Worm (Caenorhabditis elegans) whole organism, L4 larva: ENCODE data around the gene Y6G8.2.

Source experiments
- lin-38 ChIP-seq: fragments of 200-800 bp; sonication (Bioruptor generic); IDR thresholded peaks from 2 replicates; pipeline ENCODE4 v1.3.6; 2022; ENCODE audit warnings: missing genetic modification reagents, missing genetic modification characterization, missing compliant biosample characterization

Gene Y6G8.2

DNA sequence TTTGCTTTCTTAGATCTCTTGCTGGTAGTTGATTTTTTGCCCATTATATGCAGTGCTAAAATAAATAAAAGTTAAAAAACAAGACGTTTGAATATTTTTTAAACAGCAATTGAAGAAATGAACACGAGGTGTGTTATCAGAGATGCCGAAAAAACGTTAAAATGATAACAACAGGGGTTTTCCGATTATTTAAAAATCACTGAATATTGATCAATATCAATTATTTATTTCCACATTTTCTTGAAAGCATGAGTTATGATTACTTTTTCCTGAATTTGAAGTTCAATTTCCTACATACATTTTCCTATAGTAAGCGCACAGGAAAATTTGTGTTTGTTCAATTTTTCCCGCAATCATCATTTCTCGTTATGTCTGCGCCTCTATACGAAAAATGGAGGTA, 51.8 kb downstream of the Y6G8.2 start (continued):
- TF ChIP-seq lin-38 = no peak
- TF ChIP-seq, all 104 proteins: peak for 4
